Fruit fly (Drosophila melanogaster) whole organism, embryonic: ENCODE data around the gene gish.

ENCODE experiments used
- Bdp1 ChIP-seq: fragments of 200-800 bp; sonication (Bioruptor generic); optimal IDR thresholded peaks from 3 replicates; lab custom pipeline; 2016; ENCODE audit warnings: missing biosample characterization, missing genetic modification characterization
- CG12299 ChIP-seq: fragments of 200-800 bp; sonication (Bioruptor generic); optimal IDR thresholded peaks from 2 replicates; lab custom pipeline; 2018; ENCODE audit warnings: missing biosample characterization, mild to moderate bottlenecking, missing genetic modification characterization
- CG13123 ChIP-seq: fragments of 200-800 bp; sonication (Bioruptor generic); optimal IDR thresholded peaks from 2 replicates; lab custom pipeline; 2016; ENCODE audit warnings: missing biosample characterization, missing genetic modification characterization
- CG13424 ChIP-seq: fragments of 200-800 bp; sonication (Bioruptor generic); optimal IDR thresholded peaks from 2 replicates; lab custom pipeline; 2019; ENCODE audit warnings: missing biosample characterization, mild to moderate bottlenecking, missing genetic modification characterization, moderate library complexity
- CG15479 ChIP-seq: fragments of 200-800 bp; sonication (Bioruptor generic); optimal IDR thresholded peaks from 3 replicates; lab custom pipeline; 2019; ENCODE audit warnings: missing biosample characterization, mild to moderate bottlenecking, missing genetic modification characterization, moderate library complexity
- CG15601 ChIP-seq: fragments of 200-800 bp; sonication (Bioruptor generic); optimal IDR thresholded peaks from 3 replicates; lab custom pipeline; 2019; ENCODE audit warnings: missing biosample characterization, mild to moderate bottlenecking, missing genetic modification characterization, moderate library complexity
- CG17186 ChIP-seq: fragments of 200-800 bp; sonication (Bioruptor generic); optimal IDR thresholded peaks from 3 replicates; lab custom pipeline; 2017; ENCODE audit warnings: missing biosample characterization, missing genetic modification reagents, missing genetic modification characterization
- CG17328 ChIP-seq: fragments of 200-800 bp; sonication (Bioruptor generic); IDR thresholded peaks from 2 replicates; pipeline ENCODE4 v1.3.6; 2022; ENCODE audit warnings: missing biosample characterization, missing genetic modification characterization
- CG17829 ChIP-seq: fragments of 200-800 bp; optimal IDR thresholded peaks from 2 replicates; lab custom pipeline; 2019; ENCODE audit warnings: missing biosample characterization, mild to moderate bottlenecking, missing genetic modification characterization, moderate library complexity
- CG18764 ChIP-seq: fragments of 200-800 bp; sonication (Bioruptor generic); optimal IDR thresholded peaks from 3 replicates; lab custom pipeline; 2016; ENCODE audit warnings: missing biosample characterization, missing genetic modification characterization
- CG2120 ChIP-seq: fragments of 200-800 bp; sonication (Bioruptor generic); optimal IDR thresholded peaks from 3 replicates; lab custom pipeline; 2016; ENCODE audit warnings: missing biosample characterization, missing genetic modification characterization
- CG2889 ChIP-seq: fragments of 200-800 bp; sonication (Bioruptor generic); IDR thresholded peaks from 3 replicates; pipeline ENCODE4 v1.3.6; 2022; ENCODE audit warnings: missing biosample characterization, missing genetic modification characterization
- CG31365 ChIP-seq: fragments of 200-800 bp; sonication (Bioruptor generic); optimal IDR thresholded peaks from 2 replicates; lab custom pipeline; 2018; ENCODE audit warnings: missing biosample characterization, mild to moderate bottlenecking, missing genetic modification characterization
- CG3281 ChIP-seq: fragments of 200-800 bp; sonication (Bioruptor generic); optimal IDR thresholded peaks from 3 replicates; lab custom pipeline; 2017; ENCODE audit warnings: missing biosample characterization, mild to moderate bottlenecking, missing genetic modification characterization
- CG3847 ChIP-seq: fragments of 200-800 bp; sonication (Bioruptor generic); IDR thresholded peaks from 2 replicates; pipeline ENCODE4 v1.3.6; 2022; ENCODE audit warnings: missing biosample characterization, missing genetic modification characterization
- CG6654 ChIP-seq: fragments of 200-800 bp; sonication (Bioruptor generic); optimal IDR thresholded peaks from 2 replicates; lab custom pipeline; 2017; ENCODE audit warnings: missing biosample characterization, mild to moderate bottlenecking, missing genetic modification characterization
- CG6689 ChIP-seq: fragments of 200-800 bp; sonication (Bioruptor generic); IDR thresholded peaks from 2 replicates; pipeline ENCODE4 v1.3.6; 2022; ENCODE audit warnings: missing biosample characterization, missing genetic modification characterization
- CG7786 ChIP-seq: fragments of 200-800 bp; sonication (Bioruptor generic); optimal IDR thresholded peaks from 2 replicates; lab custom pipeline; 2016; ENCODE audit warnings: missing biosample characterization, missing genetic modification characterization
- CG7963 ChIP-seq: fragments of 200-800 bp; sonication (Bioruptor generic); IDR thresholded peaks from 3 replicates; pipeline ENCODE4 v1.3.6; 2022; ENCODE audit warnings: missing biosample characterization, missing genetic modification characterization; ENCODE audit not compliant: partially characterized antibody
- CG7987 ChIP-seq: fragments of 200-800 bp; sonication (Bioruptor generic); optimal IDR thresholded peaks from 2 replicates; lab custom pipeline; 2018; ENCODE audit warnings: missing biosample characterization, mild to moderate bottlenecking, missing genetic modification characterization, moderate library complexity
- CG8089 ChIP-seq: fragments of 200-800 bp; sonication (Bioruptor generic); optimal IDR thresholded peaks from 3 replicates; lab custom pipeline; 2016; ENCODE audit warnings: missing biosample characterization, missing genetic modification characterization
- CG9437 ChIP-seq: fragments of 200-800 bp; sonication (Bioruptor generic); optimal IDR thresholded peaks from 2 replicates; lab custom pipeline; 2018; ENCODE audit warnings: missing biosample characterization, mild to moderate bottlenecking, missing genetic modification characterization
- CTCF ChIP-seq: fragments of 200-800 bp; sonication (Bioruptor generic); optimal IDR thresholded peaks from 2 replicates; lab custom pipeline; 2017; ENCODE audit warnings: missing biosample characterization, mild to moderate bottlenecking, missing genetic modification characterization, moderate library complexity
- D19A ChIP-seq: fragments of 200-800 bp; optimal IDR thresholded peaks from 3 replicates; lab custom pipeline; 2019; ENCODE audit warnings: missing biosample characterization, mild to moderate bottlenecking, missing genetic modification characterization, moderate library complexity
- Ets65A ChIP-seq: fragments of 200-800 bp; sonication (Bioruptor generic); peaks from one replicate; lab custom pipeline; 2016; ENCODE audit warnings: missing biosample characterization, missing genetic modification characterization
- Gug ChIP-seq: fragments of 200-800 bp; sonication (Bioruptor generic); IDR thresholded peaks from 4 replicates; pipeline ENCODE4 v1.3.6; 2022; ENCODE audit warnings: missing biosample characterization, missing genetic modification characterization
- H15 ChIP-seq: fragments of 200-800 bp; sonication (Bioruptor generic); IDR thresholded peaks from 3 replicates; pipeline ENCODE4 v1.3.6; 2022; ENCODE audit warnings: missing biosample characterization, missing genetic modification characterization
- HLHmδ ChIP-seq: fragments of 200-800 bp; sonication (Bioruptor generic); optimal IDR thresholded peaks from 2 replicates; lab custom pipeline; 2018; ENCODE audit warnings: missing biosample characterization, mild to moderate bottlenecking, missing genetic modification characterization, moderate library complexity
- Hmr ChIP-seq: fragments of 200-800 bp; sonication (Bioruptor generic); optimal IDR thresholded peaks from 3 replicates; lab custom pipeline; 2017; ENCODE audit warnings: mild to moderate bottlenecking, missing biosample characterization, missing genetic modification reagents, missing genetic modification characterization
- Spps ChIP-seq: fragments of 200-800 bp; sonication (Bioruptor generic); optimal IDR thresholded peaks from 2 replicates; lab custom pipeline; 2018; ENCODE audit warnings: missing biosample characterization, mild to moderate bottlenecking, missing genetic modification characterization
- chm ChIP-seq: fragments of 200-800 bp; sonication (Bioruptor generic); IDR thresholded peaks from 2 replicates; pipeline ENCODE4 v1.3.6; 2022; ENCODE audit warnings: missing biosample characterization, missing genetic modification characterization
- chn ChIP-seq: fragments of 200-800 bp; sonication (Bioruptor generic); optimal IDR thresholded peaks from 2 replicates; lab custom pipeline; 2016; ENCODE audit warnings: missing biosample characterization, missing genetic modification characterization
- dpn ChIP-seq, 2 experiments: fragments of 200-800 bp; sonication (Bioruptor generic); optimal IDR thresholded peaks; 3 replicates each; lab custom pipeline; 2016; ENCODE audit warnings: missing biosample characterization in 2 of 2, missing genetic modification characterization in 2 of 2
- esg ChIP-seq: fragments of 200-800 bp; sonication (Bioruptor generic); conservative IDR thresholded peaks from 2 replicates; pipeline ENCODE4 v1.3.6; 2022; ENCODE audit warnings: missing biosample characterization, missing genetic modification characterization
- hkb ChIP-seq, 2 experiments: fragments of 200-800 bp in 1 of 2; fragments of >200 bp in 1 of 2; sonication (Bioruptor generic) in 1 of 2; IDR thresholded peaks in 1 of 2; optimal IDR thresholded peaks in 1 of 2; 2 replicates each; pipeline versions ENCODE4 v1.3.6 to Lab custom; 2017 to 2022; ENCODE audit warnings: missing biosample characterization in 1 of 2, missing genetic modification characterization in 1 of 2
- ken ChIP-seq: fragments of 200-800 bp; sonication (Bioruptor generic); IDR thresholded peaks from 3 replicates; pipeline ENCODE4 v1.3.6; 2022; ENCODE audit warnings: missing biosample characterization, missing genetic modification characterization
- lbe ChIP-seq: fragments of 200-800 bp; sonication (Bioruptor generic); optimal IDR thresholded peaks from 2 replicates; lab custom pipeline; 2016; ENCODE audit warnings: missing biosample characterization, mild to moderate bottlenecking, missing genetic modification characterization
- lov ChIP-seq, 2 experiments: fragments of 200-800 bp in 1 of 2; fragments of >200 bp in 1 of 2; sonication (Bioruptor generic) in 1 of 2; IDR thresholded peaks in 1 of 2; optimal IDR thresholded peaks in 1 of 2; 2 replicates in 1 of 2; 3 replicates in 1 of 2; pipeline versions ENCODE4 v1.3.6 to Lab custom; 2017 to 2022; ENCODE audit warnings: missing biosample characterization in 1 of 2, missing genetic modification characterization in 1 of 2
- nmo ChIP-seq: fragments of 200-800 bp; sonication (Bioruptor generic); optimal IDR thresholded peaks from 2 replicates; lab custom pipeline; 2018; ENCODE audit warnings: missing biosample characterization, mild to moderate bottlenecking, missing genetic modification characterization, moderate library complexity
- org-1 ChIP-seq: fragments of 200-800 bp; sonication (Bioruptor generic); optimal IDR thresholded peaks from 2 replicates; lab custom pipeline; 2017; ENCODE audit warnings: missing biosample characterization, missing genetic modification characterization
- otp ChIP-seq: fragments of 200-800 bp; sonication (Bioruptor generic); IDR thresholded peaks from 3 replicates; pipeline ENCODE4, ENCODE4 v1.3.6; 2022; ENCODE audit warnings: missing biosample characterization, missing genetic modification characterization
- peb ChIP-seq: fragments of 200-800 bp; sonication (Bioruptor generic); IDR thresholded peaks from 2 replicates; pipeline ENCODE4 v1.3.6; 2022; ENCODE audit warnings: missing biosample characterization, missing genetic modification characterization
- pfk ChIP-seq: fragments of 200-800 bp; sonication (Bioruptor generic); optimal IDR thresholded peaks from 2 replicates; lab custom pipeline; 2018; ENCODE audit warnings: missing biosample characterization, mild to moderate bottlenecking, missing genetic modification characterization, moderate library complexity
- repo ChIP-seq: fragments of 200-800 bp; sonication (Bioruptor generic); optimal IDR thresholded peaks from 2 replicates; lab custom pipeline; 2016; ENCODE audit warnings: missing biosample characterization, missing genetic modification characterization
- seq ChIP-seq: fragments of 200-800 bp; sonication (Bioruptor generic); IDR thresholded peaks from 2 replicates; pipeline ENCODE4 v1.3.6; 2022; ENCODE audit warnings: missing biosample characterization, missing genetic modification characterization
- tin ChIP-seq: fragments of 200-800 bp; sonication (Bioruptor generic); optimal IDR thresholded peaks from 3 replicates; lab custom pipeline; 2016; ENCODE audit warnings: missing biosample characterization, missing genetic modification characterization
- tup ChIP-seq: fragments of 200-800 bp; sonication (Bioruptor generic); optimal IDR thresholded peaks from 2 replicates; lab custom pipeline; 2016; ENCODE audit warnings: missing biosample characterization, mild to moderate bottlenecking, missing genetic modification characterization, moderate library complexity
- tx ChIP-seq: fragments of 200-800 bp; sonication (Bioruptor generic); optimal IDR thresholded peaks from 2 replicates; lab custom pipeline; 2016; ENCODE audit warnings: missing biosample characterization, missing genetic modification characterization
- z ChIP-seq: fragments of 200-800 bp; sonication (Bioruptor generic); IDR thresholded peaks from 3 replicates; pipeline ENCODE4 v1.3.6; 2022; ENCODE audit warnings: missing biosample characterization, missing genetic modification characterization
- zfh2 ChIP-seq: fragments of 200-800 bp; sonication (Bioruptor generic); optimal IDR thresholded peaks from 2 replicates; lab custom pipeline; 2016; ENCODE audit warnings: missing biosample characterization, missing genetic modification characterization

gish gene

dm6 chr3R:16224415-16225165, 47.7 kb upstream of the gish start (continued):
- peak; percentile 99 for TF ChIP-seq Spps (tag; lab: Kevin White, UChicago)
- peak; percentile 98 for TF ChIP-seq CG7786 (GFP tag; lab: Kevin White, UChicago)
- TF ChIP-seq zfh2: peak; percentile 95
- peak; percentile 98 for TF ChIP-seq tin (GFP tag; lab: Kevin White, UChicago)
- peak; percentile 93 for TF ChIP-seq tup (GFP tag; lab: Kevin White, UChicago)
- TF ChIP-seq CG15479: no peak
- no peak for TF ChIP-seq hkb (optimal IDR thresholded peaks at IDR 0.05; lab: Kevin White, UChicago)
- no peak for TF ChIP-seq hkb (GFP tag; IDR thresholded peaks at IDR 0.05; lab: Robert Waterston, UW)
- no peak for TF ChIP-seq CG6689 (GFP tag; lab: Robert Waterston, UW)
- peak; percentile 96 for TF ChIP-seq repo (GFP tag; lab: Kevin White, UChicago)
- TF ChIP-seq CG2889 (GFP tag; lab: Robert Waterston, UW): no peak
- TF ChIP-seq org-1: peak; percentile 97
- peak; percentile 98 for TF ChIP-seq CG12299 (tag; lab: Kevin White, UChicago)
- no peak for TF ChIP-seq chm (GFP tag; lab: Robert Waterston, UW)
- peak; percentile 93 for TF ChIP-seq chn (GFP tag; lab: Kevin White, UChicago)
- no peak for TF ChIP-seq CG3847 (GFP tag; lab: Robert Waterston, UW)
- peak; percentile 95 for TF ChIP-seq Gug (GFP tag; lab: Robert Waterston, UW)
- peak; percentile 88 for TF ChIP-seq Bdp1
- peak; percentile 94 for TF ChIP-seq CG8089 (GFP tag; lab: Kevin White, UChicago)
- TF ChIP-seq HLHmδ: peak; percentile 3
- peak; percentile 97 for TF ChIP-seq Ets65A (GFP tag; lab: Kevin White, UChicago)
- peak; percentile 97 for TF ChIP-seq dpn (GFP tag; optimal IDR thresholded peaks at IDR 0.05; lab: Kevin White, UChicago)
- TF ChIP-seq seq: no peak
- peak; percentile 71 for TF ChIP-seq lbe (GFP tag; lab: Kevin White, UChicago)
- TF ChIP-seq CG15601 (tag; lab: Kevin White, UChicago): peak; percentile 98
- TF ChIP-seq CG7963 (GFP tag; lab: Robert Waterston, UW): no peak
- peak; percentile 96 for TF ChIP-seq D19A (tag; lab: Kevin White, UChicago)
- peak; percentile 98 for TF ChIP-seq Hmr (GFP tag; lab: Kevin White, UChicago)
- no peak for TF ChIP-seq peb (GFP tag; lab: Robert Waterston, UW)
- TF ChIP-seq ken: no peak
- TF ChIP-seq otp: no peak
- TF ChIP-seq CTCF (GFP tag; lab: Kevin White, UChicago): peak; percentile 70
- peak; percentile 88 for TF ChIP-seq CG6654 (GFP tag; lab: Kevin White, UChicago)
- no peak for TF ChIP-seq esg (GFP tag; lab: Robert Waterston, UW)
- TF ChIP-seq CG17186: peak; percentile 87
- TF ChIP-seq CG7987: peak; percentile 90
- no peak for TF ChIP-seq z (GFP tag; lab: Robert Waterston, UW)
- TF ChIP-seq pfk (GFP tag; lab: Kevin White, UChicago): no peak
- peak; percentile 98 for TF ChIP-seq CG13424 (tag; lab: Kevin White, UChicago)
- TF ChIP-seq CG13123 (GFP tag; lab: Kevin White, UChicago): peak; percentile 95
- TF ChIP-seq CG2120 (GFP tag; lab: Kevin White, UChicago): peak; percentile 99
- peak; percentile 96 for TF ChIP-seq CG18764 (GFP tag; lab: Kevin White, UChicago)
- peak; percentile 97 for TF ChIP-seq tx (GFP tag; lab: Kevin White, UChicago)
- TF ChIP-seq CG17829 (tag; lab: Kevin White, UChicago): peak; percentile 98
- no peak for TF ChIP-seq lov (optimal IDR thresholded peaks at IDR 0.05; lab: Kevin White, UChicago)
- TF ChIP-seq lov (GFP tag; IDR thresholded peaks at IDR 0.05; lab: Robert Waterston, UW): no peak
- TF ChIP-seq H15: no peak
- peak; percentile 96 for TF ChIP-seq CG3281 (GFP tag; lab: Kevin White, UChicago)
- no peak for TF ChIP-seq CG17328 (GFP tag; lab: Robert Waterston, UW)
- peak; percentile 98 for TF ChIP-seq nmo (GFP tag; lab: Kevin White, UChicago)
- TF ChIP-seq CG9437 (GFP tag; lab: Kevin White, UChicago): peak; percentile 90
- TF ChIP-seq CG31365: peak; percentile 84
